Fruit fly (Drosophila melanogaster) whole organism, larva: ENCODE results near the gene CG13614.

Experiments used
- noc ChIP-seq: fragments of 200-800 bp; sonication (Bioruptor generic); optimal IDR thresholded peaks from 3 replicates; lab custom pipeline; 2019; ENCODE audit warnings: missing biosample characterization, mild to moderate bottlenecking, missing genetic modification characterization, moderate library complexity

CG13614 gene

DNA sequence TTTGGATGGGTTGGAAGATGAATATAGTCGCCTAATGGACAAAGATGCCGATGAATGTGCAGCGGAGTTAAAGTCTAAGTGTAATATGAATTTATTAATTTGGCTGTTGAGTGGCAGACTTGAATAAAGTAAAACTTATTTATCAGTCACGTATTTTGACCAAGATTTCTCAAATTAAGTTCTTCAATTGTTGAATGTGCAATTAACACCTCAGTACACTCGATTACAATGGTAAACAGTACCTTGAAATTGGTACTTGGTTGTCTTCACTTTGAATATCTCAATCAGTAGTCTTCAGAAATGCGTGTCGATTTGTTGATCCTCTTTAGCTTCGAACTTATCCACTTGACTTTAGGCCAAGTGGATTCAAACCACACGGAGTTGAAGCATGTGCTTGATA lies at the start of gene CG13614:
TSS of gene CG13614 (plus strand) at position 301 of the 400 bp plus-strand sequence.
- TF ChIP-seq noc (tag; lab: Kevin White, UChicago), result no peak

dm6 chr3R:24319632-24320341 lies 49.6 kb upstream of the CG13614 start:
- TF ChIP-seq noc (tag; lab: Kevin White, UChicago), result no peak

dm6 chr3R:24320342-24320711 lies 49.0 kb upstream of the CG13614 start:
- TF ChIP-seq noc (tag; lab: Kevin White, UChicago), result no peak

DNA sequence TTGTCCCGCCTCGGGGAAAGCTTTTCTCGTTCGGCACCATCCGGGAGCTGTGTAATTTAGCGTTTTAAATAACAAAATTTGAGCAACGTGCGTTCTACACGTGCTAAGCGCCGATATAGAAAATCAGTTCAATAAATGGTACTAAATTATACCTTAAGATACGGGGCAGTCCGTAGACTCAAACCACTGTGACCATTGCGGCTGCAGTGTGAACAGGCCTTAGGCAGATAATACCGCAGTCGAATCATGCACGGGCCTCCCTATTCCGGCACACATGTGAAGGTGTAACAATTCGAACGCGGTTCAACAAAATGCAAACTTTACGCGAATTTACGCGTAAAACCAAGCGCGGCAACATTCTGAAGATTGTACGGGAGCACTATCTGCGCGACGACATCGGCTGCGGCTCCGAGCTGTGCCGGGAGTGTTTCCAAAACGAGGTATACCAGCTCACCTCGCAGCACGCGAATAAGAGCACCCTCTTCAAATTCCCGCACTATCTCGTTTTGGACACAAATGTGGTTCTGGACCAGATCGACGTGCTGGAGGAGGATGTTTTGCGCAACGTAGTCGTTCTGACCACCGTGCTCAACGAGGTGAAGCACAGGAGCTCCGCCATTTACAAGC lies 36.1 kb upstream of the CG13614 start, which contains the start of the genes Rrp5 and Dis3:
TSS of gene Rrp5 (minus strand) at position 135 of the 627 bp plus-strand sequence.
TSS of gene Dis3 (plus strand) at position 252 of the 627 bp plus-strand sequence.
- no peak for TF ChIP-seq noc (tag; lab: Kevin White, UChicago)

dm6 chr3R:24336622-24337021 lies 32.7 kb upstream of the CG13614 start, which contains the start of gene CG6432:
Gene CG6432 (plus strand): TSS chr3R:24336922.
- no peak for TF ChIP-seq noc (tag; lab: Kevin White, UChicago)

DNA sequence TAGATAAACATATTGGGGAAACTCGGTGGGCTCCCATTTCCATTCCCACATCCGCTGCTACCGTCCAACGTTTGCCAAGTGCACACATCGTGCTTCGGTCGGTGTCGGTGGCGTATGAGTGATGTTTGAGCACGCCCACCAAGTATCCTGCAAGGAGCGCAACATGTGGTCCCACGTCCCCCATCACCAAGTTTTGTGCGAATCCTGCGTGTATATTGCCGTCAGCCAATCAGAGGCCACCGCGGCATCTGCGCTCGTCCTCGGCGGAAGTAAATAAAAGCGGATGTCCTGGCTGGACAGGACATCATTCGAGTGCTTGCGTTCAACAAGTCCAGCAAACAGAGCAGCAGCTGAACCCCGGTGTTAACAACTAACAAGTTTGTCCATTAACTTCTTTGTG lies 28.1 kb upstream of the CG13614 start, which contains the start of gene Ms:
TSS of gene Ms (plus strand) at position 301 of the 400 bp plus-strand sequence.
- no peak for TF ChIP-seq noc (tag; lab: Kevin White, UChicago)

DNA sequence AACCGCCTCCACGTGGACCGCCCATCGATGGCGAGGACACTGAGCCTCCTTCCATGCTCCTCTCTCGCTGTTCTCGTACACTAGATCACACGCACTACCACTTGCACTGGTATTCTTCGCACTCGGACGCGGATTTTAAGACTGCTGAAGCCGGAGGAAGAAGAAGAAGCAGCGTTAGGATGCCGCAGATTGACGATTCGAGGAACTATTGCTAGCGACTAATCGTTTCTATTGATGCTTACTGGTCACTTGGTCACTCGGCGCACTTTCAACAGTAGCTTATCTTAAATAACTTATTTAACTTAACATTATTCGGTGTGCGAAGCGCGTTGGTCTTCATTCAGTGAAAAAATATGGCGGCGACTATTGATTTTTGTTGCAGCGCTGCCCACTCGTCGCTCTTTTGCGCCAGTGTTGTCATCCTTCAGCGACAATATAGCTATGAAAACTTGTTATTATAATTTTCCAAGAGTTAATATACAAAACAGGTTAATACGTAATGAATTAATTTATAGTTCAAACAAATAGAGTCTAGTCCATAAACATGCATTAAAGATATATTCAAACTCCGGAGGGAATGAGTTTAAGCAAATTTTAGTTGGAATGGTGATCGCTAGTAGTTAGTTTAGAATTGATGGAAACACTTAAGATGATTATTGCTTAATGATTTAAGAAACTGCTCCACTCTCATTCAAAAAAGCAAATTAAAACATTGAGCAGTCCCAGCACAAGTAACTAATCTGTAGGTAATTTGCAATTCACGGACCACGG lies 20.8 kb upstream of the CG13614 start, which contains the start of the genes CG5746 and CG6454:
TSS of gene CG5746 (minus strand) at position 372 of the 771 bp plus-strand sequence.
TSS of gene CG6454 (plus strand) at position 763 of the 771 bp plus-strand sequence.
- no peak for TF ChIP-seq noc (tag; lab: Kevin White, UChicago)

DNA sequence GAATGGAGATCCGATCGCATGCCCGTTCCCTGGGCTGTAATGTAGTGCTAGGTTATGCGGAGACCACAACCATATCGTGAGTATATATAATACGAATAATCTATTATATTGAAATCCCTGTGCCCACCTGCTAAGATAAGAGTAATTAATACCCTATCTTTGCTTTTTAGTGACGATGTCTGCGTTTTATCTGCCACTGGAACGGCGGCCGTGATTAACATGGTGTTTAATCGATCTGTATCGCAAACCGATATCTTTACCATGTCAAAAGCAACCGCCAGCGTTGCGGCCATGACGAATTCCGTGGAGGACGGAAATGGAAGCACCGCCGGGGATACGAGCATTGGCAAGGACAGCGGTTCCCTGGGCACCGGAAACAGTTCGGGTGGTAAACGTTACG lies 15.9 kb upstream of the CG13614 start:
- no peak for TF ChIP-seq noc (tag; lab: Kevin White, UChicago)

DNA sequence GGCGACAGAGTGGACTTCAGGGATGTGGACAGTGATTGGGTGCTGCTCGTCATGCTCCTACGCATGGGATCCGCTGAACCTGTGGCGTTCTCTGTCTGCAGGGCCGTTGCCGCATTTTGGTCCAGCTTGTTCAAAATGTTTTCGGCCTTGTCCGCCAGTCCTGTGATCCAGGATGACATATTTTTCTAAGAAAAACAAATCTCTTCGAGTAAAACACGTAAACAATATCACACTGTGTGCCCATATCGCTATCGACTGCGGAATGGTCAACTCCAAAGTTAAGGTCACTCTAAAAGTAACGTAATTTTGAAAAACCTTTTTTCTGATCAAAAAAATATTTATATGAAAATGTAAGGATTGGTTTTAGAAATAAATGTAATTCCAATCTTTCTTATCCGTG lies 11.7 kb upstream of the CG13614 start, which contains the start of gene Golgin84:
TSS of gene Golgin84 (minus strand) at position 241 of the 400 bp plus-strand sequence.
- no peak for TF ChIP-seq noc (tag; lab: Kevin White, UChicago)

DNA sequence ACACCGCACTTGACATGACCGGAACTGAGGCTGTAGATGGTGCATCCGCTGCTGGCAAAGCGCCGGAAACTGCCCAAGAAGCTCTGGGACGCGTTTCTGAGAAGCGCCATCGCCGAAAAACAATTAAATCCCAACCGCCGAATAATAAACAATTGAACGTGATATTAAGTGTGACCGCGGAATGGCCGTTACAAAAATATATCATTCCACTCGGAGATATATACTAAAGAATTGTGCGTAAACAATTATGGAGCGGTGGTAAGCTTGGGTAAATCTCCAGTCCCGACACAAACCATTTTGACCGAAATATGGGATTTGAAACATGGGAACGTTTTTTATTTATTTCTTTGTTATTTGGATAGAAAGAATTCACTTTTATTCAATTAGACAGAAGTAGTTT lies 9.4 kb upstream of the CG13614 start, which contains the start of gene CG18528:
TSS of gene CG18528 (minus strand) at position 188 of the 400 bp plus-strand sequence.
- no peak for TF ChIP-seq noc (tag; lab: Kevin White, UChicago)

- TF ChIP-seq noc (tag; lab: Kevin White, UChicago), result no peak
Observed at dm6 chr3R:24361583-24361982, 7.8 kb upstream of the CG13614 start, which contains the start of the genes CG5762 and CG33339. Gene CG5762 (minus strand): TSS chr3R:24361683. Gene CG33339 (plus strand): TSS chr3R:24361847.

dm6 chr3R:24362838-24363237 lies 6.5 kb upstream of the CG13614 start, which contains the start of gene CG33340:
Gene CG33340 (plus strand): TSS chr3R:24363138.
- no peak for TF ChIP-seq noc (tag; lab: Kevin White, UChicago)

dm6 chr3R:24364880-24365604 lies 4.3 kb upstream of the CG13614 start, which contains the start of the genes CG17784 and CG13613:
Gene CG17784 (minus strand): TSS chr3R:24364980.
Gene CG13613 (plus strand): TSS chr3R:24365554.
- TF ChIP-seq noc (tag; lab: Kevin White, UChicago), result no peak

DNA sequence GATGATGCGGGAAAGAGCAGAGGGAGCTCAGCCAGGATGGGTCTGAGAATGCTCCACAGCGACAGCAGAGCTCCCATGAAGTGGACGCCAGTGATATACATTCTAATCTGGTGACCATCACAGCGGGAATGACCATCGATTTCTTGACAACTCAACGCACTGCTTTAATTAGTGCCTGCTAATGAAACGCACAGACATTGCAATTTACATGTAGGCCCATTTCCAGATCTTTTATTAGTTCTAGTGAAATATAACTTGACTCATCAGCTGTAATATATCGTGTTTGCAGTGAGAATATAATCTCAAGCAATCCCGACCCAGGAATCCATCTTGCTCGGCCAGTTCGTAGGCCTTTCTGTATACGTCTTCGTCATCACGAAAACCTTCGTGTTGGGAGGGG lies 2.2 kb upstream of the CG13614 start, which contains the start of gene CG42811:
TSS of gene CG42811 (minus strand) at position 101 of the 400 bp plus-strand sequence.
- no peak for TF ChIP-seq noc (tag; lab: Kevin White, UChicago)
